Worm (Caenorhabditis elegans) whole organism, midembryonic: ENCODE data around the gene crld-1.

Experiments
- T22C8.4 ChIP-seq: fragments of 200-800 bp; sonication (Bioruptor generic); IDR thresholded peaks from 2 replicates; pipeline ENCODE4 v1.3.6; 2022; ENCODE audit warnings: missing genetic modification characterization, missing compliant biosample characterization
- cog-1 ChIP-seq: sonication (generic microtip); optimal IDR thresholded peaks from 2 replicates; lab custom pipeline; 2016; ENCODE audit warnings: missing genetic modification characterization, missing compliant biosample characterization
- flt-1 ChIP-seq: fragments of 200-800 bp; sonication (Bioruptor generic); IDR thresholded peaks from 2 replicates; pipeline ENCODE4 v1.3.6; 2022; ENCODE audit warnings: missing genetic modification characterization, missing compliant biosample characterization
- klf-2 ChIP-seq: fragments of 200-800 bp; sonication (Bioruptor generic); conservative IDR thresholded peaks from 2 replicates; pipeline ENCODE4 v1.3.6; 2022; ENCODE audit warnings: missing genetic modification reagents, missing genetic modification characterization, missing compliant biosample characterization
- med-1 ChIP-seq: sonication (generic microtip); optimal IDR thresholded peaks from 2 replicates; lab custom pipeline; 2017; ENCODE audit warnings: missing genetic modification characterization, mild to moderate bottlenecking, missing compliant biosample characterization, antibody characterized with exemption, missing genetic modification reagents; ENCODE audit not compliant: insufficient read depth
- ref-1 ChIP-seq: fragments of 200-800 bp; sonication (Bioruptor generic); conservative IDR thresholded peaks from 2 replicates; pipeline ENCODE4 v1.3.6; 2022; ENCODE audit warnings: missing genetic modification reagents, missing genetic modification characterization, missing compliant biosample characterization
- tab-1 ChIP-seq: fragments of 200-800 bp; sonication (Bioruptor generic); IDR thresholded peaks from 2 replicates; pipeline ENCODE4 v1.3.6; 2022; ENCODE audit warnings: missing genetic modification characterization, missing compliant biosample characterization
- ztf-23 ChIP-seq: fragments of 200-800 bp; sonication (Bioruptor generic); IDR thresholded peaks from 2 replicates; pipeline ENCODE4 v1.3.6; 2022; ENCODE audit warnings: missing genetic modification reagents, missing genetic modification characterization, missing compliant biosample characterization
- ztf-29 ChIP-seq: fragments of 200-800 bp; sonication (Bioruptor generic); IDR thresholded peaks from 2 replicates; pipeline ENCODE4 v1.3.6; 2022; ENCODE audit warnings: missing genetic modification reagents, missing genetic modification characterization, missing compliant biosample characterization

- TF ChIP-seq med-1 (no peak), ztf-29 (no peak), ztf-23 (GFP tag; lab: Robert Waterston, UW) (no peak), flt-1 (no peak), tab-1 (GFP tag; lab: Robert Waterston, UW) (no peak), T22C8.4 (GFP tag; lab: Robert Waterston, UW) (no peak), klf-2 (GFP tag; lab: Robert Waterston, UW) (no peak), cog-1 (tag; lab: Kevin White, UChicago) (no peak), ref-1 (GFP tag; lab: Robert Waterston, UW) (no peak)
These were observed 41.3 kb downstream of the crld-1 start, which contains the start of gene best-2 for ce11 chrIV:13112982-13113381.
